Worm (Caenorhabditis elegans) whole organism, mixed stage, embryonic: Measurements from ENCODE around the gene rep-1.
A peak's percentile ranks its signal among the peaks of the same experiment; 100 is the strongest.

Experiments used
- ceh-43 ChIP-seq: fragments of 200-800 bp; sonication (Bioruptor generic); optimal IDR thresholded peaks from 2 replicates; lab custom pipeline; 2018; ENCODE audit warnings: mild to moderate bottlenecking, missing genetic modification characterization, moderate library complexity, missing compliant biosample characterization
- ceh-83 ChIP-seq: fragments of 200-800 bp; sonication (Bioruptor generic); optimal IDR thresholded peaks from 2 replicates; lab custom pipeline; 2018; ENCODE audit warnings: mild to moderate bottlenecking, missing genetic modification characterization, missing compliant biosample characterization
- ces-1 ChIP-seq: fragments of 150-350 bp; optimal IDR thresholded peaks from 2 replicates; lab custom pipeline; 2014; ENCODE audit warnings: missing biosample characterization, missing genetic modification reagents, missing genetic modification characterization
- ham-2 ChIP-seq: fragments of 200-800 bp; sonication (Bioruptor generic); optimal IDR thresholded peaks from 2 replicates; lab custom pipeline; 2018; ENCODE audit warnings: mild to moderate bottlenecking, missing genetic modification characterization, missing compliant biosample characterization
- lin-32 ChIP-seq: fragments of 200-800 bp; sonication (Bioruptor generic); optimal IDR thresholded peaks from 2 replicates; lab custom pipeline; 2018; ENCODE audit warnings: mild to moderate bottlenecking, missing genetic modification characterization, missing compliant biosample characterization
- nhr-76 ChIP-seq: sonication (generic microtip); optimal IDR thresholded peaks from 2 replicates; lab custom pipeline; 2017; ENCODE audit warnings: missing biosample characterization, missing genetic modification characterization
- snpc-4 ChIP-seq: fragments of 150-350 bp; optimal IDR thresholded peaks from 2 replicates; lab custom pipeline; 2014; ENCODE audit warnings: missing biosample characterization, missing genetic modification characterization
- unc-39 ChIP-seq: fragments of 150-350 bp; optimal IDR thresholded peaks from 2 replicates; lab custom pipeline; 2014; ENCODE audit warnings: missing biosample characterization, missing genetic modification characterization
- unc-62 ChIP-seq: fragments of 150-350 bp; optimal IDR thresholded peaks from 2 replicates; lab custom pipeline; 2014; ENCODE audit warnings: missing biosample characterization, missing genetic modification reagents, missing genetic modification characterization
- ztf-11 ChIP-seq: fragments of 150-350 bp; optimal IDR thresholded peaks from 2 replicates; lab custom pipeline; 2014; ENCODE audit warnings: missing biosample characterization, missing genetic modification characterization

DNA sequence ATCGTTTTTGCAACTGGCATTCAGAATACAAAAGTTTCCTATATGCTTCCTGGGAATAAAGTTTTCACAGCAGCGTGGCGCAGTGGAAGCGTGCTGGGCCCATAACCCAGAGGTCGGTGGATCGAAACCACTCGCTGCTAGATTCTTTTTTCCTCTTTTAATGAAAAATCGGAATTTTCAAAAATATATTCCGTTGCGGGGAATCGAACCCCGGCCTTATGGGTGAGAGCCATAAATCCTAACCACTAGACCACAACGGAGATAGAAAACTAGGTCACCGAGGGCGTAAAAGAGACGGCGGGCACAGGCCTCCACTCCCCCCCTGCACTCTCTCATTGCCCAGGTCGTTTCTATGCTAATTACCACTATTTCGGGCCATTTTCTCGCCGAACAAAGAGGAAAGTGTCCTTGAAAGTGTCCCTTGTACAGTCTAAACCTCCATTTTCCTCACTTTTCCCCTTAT, 34.4 kb downstream of the rep-1 start, which contains the start of gene Y22D7AL.6:
- TF ChIP-seq unc-39 (tag; lab: Kevin White, UChicago) = no peak
- TF ChIP-seq snpc-4 (tag; lab: Kevin White, UChicago) = no peak
- no peak for TF ChIP-seq nhr-76
- TF ChIP-seq lin-32 (GFP tag; lab: Kevin White, UChicago) = peak; percentile 45
- no peak for TF ChIP-seq unc-62 (GFP tag; lab: Kevin White, UChicago)
- peak; percentile 74 for TF ChIP-seq ham-2 (GFP tag; lab: Kevin White, UChicago)
- peak; percentile 87 for TF ChIP-seq ceh-83
- TF ChIP-seq ztf-11 (tag; lab: Kevin White, UChicago) = no peak
- no peak for TF ChIP-seq ces-1 (GFP tag; lab: Kevin White, UChicago)
- peak; percentile 81 for TF ChIP-seq ceh-43 (GFP tag; lab: Kevin White, UChicago)
